Fruit fly (Drosophila melanogaster): Measurements from ENCODE around the gene pn.
A peak's percentile ranks its signal among the peaks of the same experiment; 100 is the strongest.

Gene pn

dm6 chrX:2158668-2159163 is 22.3 kb upstream of the pn start, which contains the start of gene wapl (continued):
- TF ChIP-seq usp (GFP tag; optimal IDR thresholded peaks at IDR 0.05) (no peak), rib (GFP tag; IDR thresholded peaks at IDR 0.05) (no peak), MBD-R2 (GFP tag; IDR thresholded peaks at IDR 0.05) (peak; percentile 52), inv (GFP tag; IDR thresholded peaks at IDR 0.05; ENCODE audit: partially characterized antibody) (peak; percentile 91), CG2889 (GFP tag; IDR thresholded peaks at IDR 0.05) (no peak), ranshi (GFP tag; IDR thresholded peaks at IDR 0.05) (no peak), CG32532 (GFP tag; IDR thresholded peaks at IDR 0.05) (0 out of 2 replicates have a peak, but pooled peaks have one; percentile 47), ap (GFP tag; IDR thresholded peaks at IDR 0.05) (no peak), eve (GFP tag; optimal IDR thresholded peaks at IDR 0.05) (no peak), CG1647 (GFP tag; optimal IDR thresholded peaks at IDR 0.05) (no peak), Side (GFP tag; optimal IDR thresholded peaks at IDR 0.05) (no peak), CHES-1-like (GFP tag; optimal IDR thresholded peaks at IDR 0.05) (peak; percentile 37), Taf1 (GFP tag; IDR thresholded peaks at IDR 0.05) (no peak), CG8089 (GFP tag; optimal IDR thresholded peaks at IDR 0.05) (no peak), grn (GFP tag; optimal IDR thresholded peaks at IDR 0.05) (no peak), sqz (GFP tag; optimal IDR thresholded peaks at IDR 0.05) (no peak), crc (GFP tag; optimal IDR thresholded peaks at IDR 0.05) (no peak), CG12299 (tag; optimal IDR thresholded peaks at IDR 0.05) (no peak), mld (GFP tag; IDR thresholded peaks at IDR 0.05; ENCODE audit: partially characterized antibody) (peak; percentile 87), CG13123 (GFP tag; optimal IDR thresholded peaks at IDR 0.05) (no peak), fu2 (GFP tag; optimal IDR thresholded peaks at IDR 0.05) (peak; percentile 26), Kr (GFP tag; optimal IDR thresholded peaks at IDR 0.05) (no peak), en (GFP tag; optimal IDR thresholded peaks at IDR 0.05) (no peak), CG3995 (GFP tag; optimal IDR thresholded peaks at IDR 0.05) (peak; percentile 58), Fer1 (GFP tag; optimal IDR thresholded peaks at IDR 0.05) (peak; percentile 19), mirr (GFP tag; optimal IDR thresholded peaks at IDR 0.05) (no peak), Mrtf (GFP tag; IDR thresholded peaks at IDR 0.05) (no peak), CG16779 (GFP tag; IDR thresholded peaks at IDR 0.05) (no peak), kay (GFP tag; optimal IDR thresholded peaks at IDR 0.05) (no peak), CG42726 (GFP tag; IDR thresholded peaks at IDR 0.05; ENCODE audit: partially characterized antibody) (peak; percentile 94), HmgZ (tag; optimal IDR thresholded peaks at IDR 0.05) (peak; percentile 57), CG18619 (GFP tag; optimal IDR thresholded peaks at IDR 0.05) (no peak), CG15269 (tag; optimal IDR thresholded peaks at IDR 0.05) (no peak), CG15514 (GFP tag; optimal IDR thresholded peaks at IDR 0.05) (peak; percentile 83), Ssrp (tag; optimal IDR thresholded peaks at IDR 0.05) (no peak), otp (GFP tag; IDR thresholded peaks at IDR 0.05) (no peak), Bdp1 (GFP tag; optimal IDR thresholded peaks at IDR 0.05) (no peak), CG17328 (GFP tag; IDR thresholded peaks at IDR 0.05) (no peak), CG3163 (GFP tag; optimal IDR thresholded peaks at IDR 0.05) (peak; percentile 6), lov (optimal IDR thresholded peaks at IDR 0.05) (no peak), lov (GFP tag; IDR thresholded peaks at IDR 0.05) (no peak), HLH4C (GFP tag; IDR thresholded peaks at IDR 0.05; ENCODE audit: partially characterized antibody) (peak; percentile 92), CG7987 (GFP tag; optimal IDR thresholded peaks at IDR 0.05) (no peak), Fer3 (tag; optimal IDR thresholded peaks at IDR 0.05) (no peak), Dfd (GFP tag; optimal IDR thresholded peaks at IDR 0.05) (no peak), Jarid2 (GFP tag; optimal IDR thresholded peaks at IDR 0.05) (no peak), lola (GFP tag; optimal IDR thresholded peaks at IDR 0.05) (no peak), toy (GFP tag; IDR thresholded peaks at IDR 0.05) (no peak), Oli (tag; optimal IDR thresholded peaks at IDR 0.05) (no peak), CG6813 (GFP tag; optimal IDR thresholded peaks at IDR 0.05) (no peak), bab2 (GFP tag; optimal IDR thresholded peaks at IDR 0.05) (no peak), ssp (GFP tag; IDR thresholded peaks at IDR 0.05) (no peak)
